Fruit fly (Drosophila melanogaster) whole organism, embryonic: Measurements from ENCODE around the gene Pxn.
A peak's percentile ranks its signal among the peaks of the same experiment; 100 is the strongest.

Experiments
- Atf-2 ChIP-seq: fragments of 200-800 bp; sonication (Bioruptor generic); optimal IDR thresholded peaks from 2 replicates; lab custom pipeline; 2016; ENCODE audit warnings: missing biosample characterization, missing genetic modification characterization
- B-H1 ChIP-seq: fragments of 200-800 bp; sonication (Bioruptor generic); IDR thresholded peaks from 3 replicates; pipeline ENCODE4 v1.3.6; 2022; ENCODE audit warnings: missing biosample characterization, missing genetic modification characterization
- CG10209 ChIP-seq: fragments of 200-800 bp; sonication (Bioruptor generic); optimal IDR thresholded peaks from 3 replicates; lab custom pipeline; 2017; ENCODE audit warnings: missing biosample characterization, mild to moderate bottlenecking, missing genetic modification characterization, missing genetic modification reagents
- CG10543 ChIP-seq: fragments of 200-800 bp; sonication (Bioruptor generic); optimal IDR thresholded peaks from 3 replicates; lab custom pipeline; 2017; ENCODE audit warnings: missing biosample characterization, mild to moderate bottlenecking, missing genetic modification characterization, moderate library complexity
- CG10979 ChIP-seq: fragments of 200-800 bp; sonication (Bioruptor generic); optimal IDR thresholded peaks from 2 replicates; lab custom pipeline; 2018; ENCODE audit warnings: missing biosample characterization, mild to moderate bottlenecking, missing genetic modification characterization, moderate library complexity
- CG11456 ChIP-seq: fragments of 200-800 bp; sonication (Bioruptor generic); IDR thresholded peaks from 3 replicates; pipeline ENCODE4 v1.3.6; 2022; ENCODE audit warnings: missing biosample characterization, missing genetic modification characterization
- CG12155 ChIP-seq: fragments of 200-800 bp; sonication (Bioruptor generic); optimal IDR thresholded peaks from 3 replicates; lab custom pipeline; 2016; ENCODE audit warnings: missing biosample characterization, missing genetic modification characterization
- CG12942 ChIP-seq: fragments of 200-800 bp; sonication (Bioruptor generic); optimal IDR thresholded peaks from 3 replicates; lab custom pipeline; 2016; ENCODE audit warnings: missing biosample characterization, missing genetic modification characterization
- CG13123 ChIP-seq: fragments of 200-800 bp; sonication (Bioruptor generic); optimal IDR thresholded peaks from 2 replicates; lab custom pipeline; 2016; ENCODE audit warnings: missing biosample characterization, missing genetic modification characterization
- CG14050 ChIP-seq: fragments of 200-800 bp; sonication (Bioruptor generic); IDR thresholded peaks from 3 replicates; pipeline ENCODE4 v1.3.6; 2022; ENCODE audit warnings: missing biosample characterization, missing genetic modification characterization
- CG15479 ChIP-seq: fragments of 200-800 bp; sonication (Bioruptor generic); optimal IDR thresholded peaks from 3 replicates; lab custom pipeline; 2019; ENCODE audit warnings: missing biosample characterization, mild to moderate bottlenecking, missing genetic modification characterization, moderate library complexity
- CG18011 ChIP-seq: fragments of 200-800 bp; sonication (Bioruptor generic); optimal IDR thresholded peaks from 2 replicates; lab custom pipeline; 2017; ENCODE audit warnings: missing biosample characterization, missing genetic modification characterization, mild to moderate bottlenecking, moderate library complexity, missing genotype
- CG2712 ChIP-seq: fragments of 200-800 bp; optimal IDR thresholded peaks from 3 replicates; lab custom pipeline; 2019; ENCODE audit warnings: missing biosample characterization, mild to moderate bottlenecking, missing genetic modification characterization, moderate library complexity
- CG8290 ChIP-seq, 3 experiments: fragments of 200-800 bp; sonication (Bioruptor generic); optimal IDR thresholded peaks; 2 replicates each; lab custom pipeline; 2016 to 2019; ENCODE audit warnings: missing biosample characterization in 3 of 3, missing genetic modification characterization in 3 of 3, mild to moderate bottlenecking in 2 of 3, moderate library complexity in 1 of 3
- Dek ChIP-seq: fragments of 200-800 bp; sonication (Bioruptor generic); optimal IDR thresholded peaks from 3 replicates; lab custom pipeline; 2019; ENCODE audit warnings: missing biosample characterization, mild to moderate bottlenecking, missing genetic modification characterization, moderate library complexity
- Doc3 ChIP-seq: fragments of 200-800 bp; sonication (Bioruptor generic); IDR thresholded peaks from 3 replicates; pipeline ENCODE4 v1.3.6; 2022; ENCODE audit warnings: missing biosample characterization, missing genetic modification characterization; ENCODE audit not compliant: partially characterized antibody
- Dref ChIP-seq: fragments of 200-800 bp; sonication (Bioruptor generic); IDR thresholded peaks from 2 replicates; pipeline ENCODE4 v1.3.6; 2022; ENCODE audit warnings: missing biosample characterization, missing genetic modification characterization
- Fer2 ChIP-seq: fragments of 200-800 bp; sonication (Bioruptor generic); optimal IDR thresholded peaks from 2 replicates; lab custom pipeline; 2018; ENCODE audit warnings: missing biosample characterization, mild to moderate bottlenecking, missing genetic modification characterization, moderate library complexity
- Mad ChIP-seq: fragments of 200-800 bp; sonication (Bioruptor generic); optimal IDR thresholded peaks from 2 replicates; lab custom pipeline; 2016; ENCODE audit warnings: missing biosample characterization, missing genetic modification characterization
- Meics ChIP-seq: fragments of 200-800 bp; sonication (Bioruptor generic); optimal IDR thresholded peaks from 2 replicates; lab custom pipeline; 2017; ENCODE audit warnings: missing biosample characterization, mild to moderate bottlenecking, missing genetic modification characterization
- NC2α ChIP-seq: fragments of 200-800 bp; sonication (Bioruptor generic); optimal IDR thresholded peaks from 2 replicates; lab custom pipeline; 2016; ENCODE audit warnings: missing biosample characterization, missing genetic modification characterization
- Neu2 ChIP-seq: fragments of 200-800 bp; sonication (Bioruptor generic); optimal IDR thresholded peaks from 3 replicates; lab custom pipeline; 2016; ENCODE audit warnings: missing biosample characterization, missing genetic modification characterization, borderline replicate concordance
- Oli ChIP-seq: fragments of 200-800 bp; sonication (Bioruptor generic); optimal IDR thresholded peaks from 2 replicates; lab custom pipeline; 2018; ENCODE audit warnings: missing biosample characterization, mild to moderate bottlenecking, missing genetic modification characterization, moderate library complexity
- PHDP ChIP-seq: fragments of 200-800 bp; sonication (Bioruptor generic); optimal IDR thresholded peaks from 3 replicates; lab custom pipeline; 2018; ENCODE audit warnings: missing biosample characterization, mild to moderate bottlenecking, missing genetic modification characterization, moderate library complexity
- Poxn ChIP-seq: fragments of 200-800 bp; sonication (Bioruptor generic); IDR thresholded peaks from 2 replicates; pipeline ENCODE4 v1.3.6; 2022; ENCODE audit warnings: missing biosample characterization, missing genetic modification characterization
- Rx ChIP-seq: fragments of 200-800 bp; sonication (Bioruptor generic); IDR thresholded peaks from 2 replicates; pipeline ENCODE4 v1.3.6; 2022; ENCODE audit warnings: missing biosample characterization, missing genetic modification characterization
- Tbp ChIP-seq: fragments of >200 bp; optimal IDR thresholded peaks from 2 replicates; lab custom pipeline; 2018; ENCODE audit warnings: missing biosample characterization, missing genetic modification characterization
- amos ChIP-seq: fragments of 200-800 bp; sonication (Bioruptor generic); IDR thresholded peaks from 2 replicates; pipeline ENCODE4 v1.3.6; 2022; ENCODE audit warnings: missing biosample characterization, missing genetic modification characterization; ENCODE audit not compliant: partially characterized antibody
- br ChIP-seq: fragments of >200 bp; optimal IDR thresholded peaks from 2 replicates; lab custom pipeline; 2017
- caup ChIP-seq: fragments of 200-800 bp; sonication (Bioruptor generic); optimal IDR thresholded peaks from 3 replicates; lab custom pipeline; 2017; ENCODE audit warnings: missing biosample characterization, mild to moderate bottlenecking, missing genetic modification characterization, moderate library complexity; ENCODE audit not compliant: severe bottlenecking
- crc ChIP-seq: fragments of 200-800 bp; sonication (Bioruptor generic); optimal IDR thresholded peaks from 2 replicates; lab custom pipeline; 2016; ENCODE audit warnings: missing biosample characterization, missing genetic modification characterization
- cwo ChIP-seq: fragments of 200-800 bp; sonication (Bioruptor generic); optimal IDR thresholded peaks from 3 replicates; lab custom pipeline; 2017; ENCODE audit warnings: missing biosample characterization, missing genetic modification characterization, mild to moderate bottlenecking, moderate library complexity, missing genetic modification reagents
- ems ChIP-seq: fragments of 200-800 bp; sonication (Bioruptor generic); optimal IDR thresholded peaks from 3 replicates; lab custom pipeline; 2016; ENCODE audit warnings: missing biosample characterization, missing genetic modification characterization
- fru ChIP-seq: fragments of >200 bp; optimal IDR thresholded peaks from 2 replicates; lab custom pipeline; 2017
- gcm ChIP-seq: fragments of 200-800 bp; sonication (Bioruptor generic); optimal IDR thresholded peaks from 2 replicates; lab custom pipeline; 2019; ENCODE audit warnings: missing biosample characterization, mild to moderate bottlenecking, missing genetic modification characterization, moderate library complexity
- ken ChIP-seq: fragments of 200-800 bp; sonication (Bioruptor generic); IDR thresholded peaks from 3 replicates; pipeline ENCODE4 v1.3.6; 2022; ENCODE audit warnings: missing biosample characterization, missing genetic modification characterization
- knrl ChIP-seq: fragments of 200-800 bp; sonication (Bioruptor generic); IDR thresholded peaks from 3 replicates; pipeline ENCODE4 v1.3.6; 2022; ENCODE audit warnings: missing biosample characterization, missing genetic modification characterization; ENCODE audit not compliant: partially characterized antibody
- luna ChIP-seq: fragments of 200-800 bp; sonication (Bioruptor generic); optimal IDR thresholded peaks from 2 replicates; lab custom pipeline; 2016; ENCODE audit warnings: missing biosample characterization, missing genetic modification characterization
- maf-S ChIP-seq: fragments of 200-800 bp; sonication (Bioruptor generic); optimal IDR thresholded peaks from 2 replicates; lab custom pipeline; 2016; ENCODE audit warnings: missing biosample characterization, missing genetic modification characterization
- p53 ChIP-seq: fragments of 200-800 bp; sonication (Bioruptor generic); optimal IDR thresholded peaks from 2 replicates; lab custom pipeline; 2016; ENCODE audit warnings: missing biosample characterization, missing genetic modification characterization
- sc ChIP-seq, 3 experiments: fragments of >200 bp in 2 of 3; fragments of 200-800 bp in 1 of 3; sonication (Bioruptor generic) in 1 of 3; optimal IDR thresholded peaks; 2 replicates in 2 of 3; 3 replicates in 1 of 3; lab custom pipeline; 2017; ENCODE audit warnings: mild to moderate bottlenecking in 1 of 3, missing biosample characterization in 1 of 3, missing genetic modification characterization in 1 of 3, missing genetic modification reagents in 1 of 3
- sd ChIP-seq: fragments of 200-800 bp; sonication (Bioruptor generic); optimal IDR thresholded peaks from 3 replicates; lab custom pipeline; 2018; ENCODE audit warnings: missing biosample characterization, mild to moderate bottlenecking, missing genetic modification characterization, moderate library complexity
- shn ChIP-seq: fragments of 200-800 bp; sonication (Bioruptor generic); optimal IDR thresholded peaks from 3 replicates; lab custom pipeline; 2016; ENCODE audit warnings: missing biosample characterization, missing genetic modification characterization
- sob ChIP-seq: fragments of 200-800 bp; sonication (Bioruptor generic); IDR thresholded peaks from 2 replicates; pipeline ENCODE4 v1.3.6; 2022; ENCODE audit warnings: missing biosample characterization, missing genetic modification characterization
- stc ChIP-seq: fragments of 200-800 bp; sonication (Bioruptor generic); IDR thresholded peaks from 2 replicates; pipeline ENCODE4 v1.3.6; 2022; ENCODE audit warnings: missing biosample characterization, missing genetic modification characterization
- toy ChIP-seq: fragments of 200-800 bp; sonication (Bioruptor generic); IDR thresholded peaks from 2 replicates; pipeline ENCODE4 v1.3.6; 2022; ENCODE audit warnings: missing biosample characterization, missing genetic modification characterization
- tup ChIP-seq: fragments of 200-800 bp; sonication (Bioruptor generic); optimal IDR thresholded peaks from 2 replicates; lab custom pipeline; 2016; ENCODE audit warnings: missing biosample characterization, mild to moderate bottlenecking, missing genetic modification characterization, moderate library complexity
- wek ChIP-seq: fragments of 200-800 bp; sonication (Bioruptor generic); optimal IDR thresholded peaks from 3 replicates; lab custom pipeline; 2018; ENCODE audit warnings: missing biosample characterization, mild to moderate bottlenecking, missing genetic modification characterization, moderate library complexity

Pxn gene

DNA sequence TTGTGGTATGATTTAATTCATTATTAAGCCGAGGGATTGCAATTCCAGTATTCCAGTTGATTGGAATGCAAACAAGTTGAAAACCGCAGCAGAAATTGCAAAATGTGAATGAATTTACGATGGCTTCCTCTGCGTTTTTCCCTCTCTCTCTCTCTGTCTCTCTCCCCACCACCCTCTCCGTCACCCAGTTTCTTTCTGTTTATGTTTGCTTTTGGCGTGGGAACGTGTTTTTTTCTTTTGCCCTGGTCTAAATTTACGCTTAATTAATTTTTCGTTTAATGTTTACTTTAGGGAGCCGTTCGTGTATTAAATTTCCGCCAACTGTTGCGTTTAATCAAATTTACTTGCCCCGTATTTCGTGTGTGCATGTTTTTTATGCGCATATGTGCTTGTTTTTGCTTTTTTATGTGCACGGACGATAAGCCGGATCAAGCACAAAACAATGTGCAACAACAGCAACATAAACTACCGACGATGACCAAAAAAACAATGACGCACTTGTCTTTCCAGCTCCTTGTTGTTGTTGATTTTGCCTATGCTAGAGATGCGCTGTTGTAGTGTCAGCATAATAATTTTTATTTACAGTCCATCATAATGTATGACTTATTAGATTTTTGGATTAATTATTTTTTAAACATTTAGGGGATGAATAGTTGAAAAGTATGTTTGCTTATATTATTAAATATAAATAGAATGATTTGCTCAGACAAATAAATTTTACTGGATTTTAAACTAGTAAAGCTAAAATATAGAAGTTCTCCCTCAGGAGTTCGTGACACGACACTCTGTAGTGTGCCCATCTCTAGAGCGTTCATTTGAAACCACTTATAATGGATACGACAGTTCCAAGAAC is 39.7 kb downstream of the Pxn start (continued):
- TF ChIP-seq CG8290 (GFP tag; optimal IDR thresholded peaks at IDR 0.05; lab: Kevin White, UChicago) (peak; percentile 21), CG8290 (tag; optimal IDR thresholded peaks at IDR 0.05; lab: Kevin White, UChicago) (peak; percentile 18 to 47), CG12942 (peak; percentile 26), fru (no peak), sc (optimal IDR thresholded peaks at IDR 0.05; lab: Kevin White, UChicago) (no peak), sc (GFP tag; optimal IDR thresholded peaks at IDR 0.05; lab: Kevin White, UChicago) (peak; percentile 49), wek (GFP tag; lab: Kevin White, UChicago) (no peak), knrl (peak; percentile 72), stc (0 out of 2 replicates have a peak, but pooled peaks have one; percentile 10), Neu2 (GFP tag; lab: Kevin White, UChicago) (no peak), Dref (GFP tag; lab: Robert Waterston, UW) (no peak), CG10209 (GFP tag; lab: Kevin White, UChicago) (peak; percentile 74), amos (peak; percentile 66), CG10979 (tag; lab: Kevin White, UChicago) (peak; percentile 76), Doc3 (GFP tag; lab: Robert Waterston, UW) (peak; percentile 84; the same call in 2 of the 3 replicates), gcm (GFP tag; lab: Kevin White, UChicago) (peak; percentile 71), Poxn (GFP tag; lab: Robert Waterston, UW) (0 out of 2 replicates have a peak, but pooled peaks have one; percentile 17), caup (GFP tag; lab: Kevin White, UChicago) (peak; percentile 63), Fer2 (tag; lab: Kevin White, UChicago) (peak; percentile 64), CG11456 (no peak), Rx (GFP tag; lab: Robert Waterston, UW) (no peak), CG15479 (GFP tag; lab: Kevin White, UChicago) (no peak), Atf-2 (GFP tag; lab: Kevin White, UChicago) (no peak), CG2712 (tag; lab: Kevin White, UChicago) (peak; percentile 66), sob (peak; percentile 64), br (lab: Kevin White, UChicago) (no peak), tup (GFP tag; lab: Kevin White, UChicago) (peak; percentile 23), B-H1 (GFP tag; lab: Robert Waterston, UW) (peak; percentile 62), CG13123 (peak; percentile 60), NC2α (GFP tag; lab: Kevin White, UChicago) (no peak), toy (GFP tag; lab: Robert Waterston, UW) (no peak), p53 (no peak), CG10543 (GFP tag; lab: Kevin White, UChicago) (peak; percentile 65), cwo (peak; percentile 72), CG12155 (GFP tag; lab: Kevin White, UChicago) (peak; percentile 56), Tbp (GFP tag; lab: Kevin White, UChicago) (no peak), maf-S (GFP tag; lab: Kevin White, UChicago) (no peak), crc (no peak), luna (GFP tag; lab: Kevin White, UChicago) (no peak), ken (GFP tag; lab: Robert Waterston, UW) (peak; percentile 52; the same call in 1 of the 3 replicates), shn (GFP tag; lab: Kevin White, UChicago) (peak; percentile 14), CG18011 (peak; percentile 26), PHDP (tag; lab: Kevin White, UChicago) (peak; percentile 77), Dek (tag; lab: Kevin White, UChicago) (peak; percentile 69), Meics (GFP tag; lab: Kevin White, UChicago) (peak; percentile 78), CG14050 (GFP tag; lab: Robert Waterston, UW) (peak; percentile 55), ems (GFP tag; lab: Kevin White, UChicago) (no peak), sd (tag; lab: Kevin White, UChicago) (peak; percentile 1), Oli (tag; lab: Kevin White, UChicago) (peak; percentile 79), Mad (GFP tag; lab: Kevin White, UChicago) (peak; percentile 32)
